Worm (Caenorhabditis elegans): ENCODE results near the gene rer-1.

ce11 chrII:8845298-8845697 lies 34.1 kb downstream of the rer-1 start, which contains the start of gene agxt-1:
- TF ChIP-seq ham-2 (GFP tag; optimal IDR thresholded peaks at IDR 0.05) (no peak), elt-1 (tag; optimal IDR thresholded peaks at IDR 0.05; ENCODE audit: borderline replicate concordance, insufficient read depth) (no peak), unc-62 (GFP tag; optimal IDR thresholded peaks at IDR 0.05) (no peak), ceh-39 (tag; optimal IDR thresholded peaks at IDR 0.05) (no peak), lsy-2 (tag; optimal IDR thresholded peaks at IDR 0.05) (no peak), unc-120 (tag; optimal IDR thresholded peaks at IDR 0.05; ENCODE audit: poor library complexity, severe bottlenecking) (no peak), pha-4 (tag; optimal IDR thresholded peaks at IDR 0.05) (no peak), nhr-2 (tag; optimal IDR thresholded peaks at IDR 0.05) (no peak)

Data from whole organism, mixed stage, embryonic.